Worm (Caenorhabditis elegans): ENCODE measurements around the gene dmsr-16.

- TF ChIP-seq him-1 (tag; optimal IDR thresholded peaks at IDR 0.05) (no peak), W03F9.2 (tag; optimal IDR thresholded peaks at IDR 0.05) (no peak), dao-5 (tag; optimal IDR thresholded peaks at IDR 0.05) (no peak)
Measured at ce11 chrV:6780676-6781075, 28.2 kb downstream of the dmsr-16 start.

Measured in whole organism, L4/young adult.